Fruit fly (Drosophila melanogaster): ENCODE results near the gene CG12817.

CG12817 gene

DNA sequence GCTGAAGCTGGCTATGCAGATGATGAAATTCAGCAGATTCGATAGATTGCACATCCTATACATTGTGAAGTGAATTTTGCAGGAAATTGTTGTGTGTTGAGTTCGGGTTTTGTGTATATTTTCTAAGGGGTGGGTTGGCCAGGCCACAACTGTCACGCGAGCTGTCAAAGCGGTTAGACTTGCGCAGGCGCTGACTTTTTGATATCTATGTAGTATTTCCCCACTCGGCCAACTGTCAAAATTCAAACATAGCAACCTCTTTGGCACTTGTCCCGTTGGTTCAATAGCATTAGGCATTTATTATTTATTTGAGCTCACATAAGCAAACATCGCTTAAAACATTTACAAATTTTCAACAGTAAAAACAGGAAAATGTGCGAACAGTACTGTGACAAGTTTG lies at the start of gene CG12817, which contains the start of gene CG34107:
CG12817 (minus strand) TSS at position 132 of the 400 bp plus-strand sequence.
CG34107 (plus strand) TSS at position 316 of the 400 bp plus-strand sequence.
- TF ChIP-seq ftz-f1 (GFP tag; optimal IDR thresholded peaks at IDR 0.05) (no peak), pzg (GFP tag; optimal IDR thresholded peaks at IDR 0.05) (peak; percentile 8), Med (GFP tag) (no peak), ewg (GFP tag; optimal IDR thresholded peaks at IDR 0.05) (peak; percentile 89)

DNA sequence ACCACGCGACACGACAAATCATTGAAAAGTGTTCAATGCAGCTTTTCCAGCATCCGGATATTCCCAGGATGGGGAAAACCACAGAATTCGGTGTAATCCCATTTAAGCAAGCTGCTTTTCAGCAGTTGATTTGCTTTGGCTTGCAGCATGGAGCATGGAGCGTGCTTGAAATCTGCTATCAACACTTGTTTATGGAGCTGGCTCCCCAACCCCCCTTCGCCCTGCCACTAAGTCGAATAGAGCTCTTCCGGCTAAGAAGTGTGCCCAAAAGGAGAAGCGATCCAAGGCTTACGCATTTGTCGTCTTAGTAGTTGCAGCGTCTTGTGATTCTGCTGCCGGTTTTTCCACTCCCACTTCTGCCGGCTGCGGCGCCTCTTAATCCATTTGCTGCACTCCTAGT lies 49.8 kb upstream of the CG12817 start:
- TF ChIP-seq Ets65A (GFP tag) (peak; percentile 92), cas (GFP tag; IDR thresholded peaks at IDR 0.05) (no peak)

DNA sequence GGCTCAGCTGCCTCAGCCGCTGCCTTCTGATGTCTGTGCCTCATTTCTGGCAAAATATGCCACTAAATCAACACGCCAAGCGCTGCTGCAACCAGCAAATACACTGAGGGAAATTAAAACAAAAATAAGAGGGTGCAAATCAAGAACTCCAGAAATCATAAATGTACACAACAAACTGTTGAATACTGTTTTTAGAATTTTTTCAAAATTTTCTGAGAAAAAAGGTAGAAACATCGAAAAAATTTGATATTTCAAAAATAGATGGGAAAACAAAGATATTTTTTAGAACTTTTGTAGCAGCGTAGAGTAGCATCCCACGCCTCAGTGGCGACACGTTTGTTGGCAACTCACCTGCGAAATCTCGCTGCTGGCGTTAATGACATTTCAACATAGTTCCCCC lies 48.2 kb upstream of the CG12817 start:
- TF ChIP-seq luna (GFP tag; optimal IDR thresholded peaks at IDR 0.05) = no peak
- no peak for TF ChIP-seq CG4282 (GFP tag; optimal IDR thresholded peaks at IDR 0.05)
- 0 out of 2 replicates have a peak, but pooled peaks have one; percentile 31 for TF ChIP-seq ttk (GFP tag; IDR thresholded peaks at IDR 0.05)
- TF ChIP-seq cato (GFP tag; optimal IDR thresholded peaks at IDR 0.05; ENCODE audit: borderline replicate concordance) = no peak
- no peak for TF ChIP-seq B-H2 (GFP tag; optimal IDR thresholded peaks at IDR 0.05)
- TF ChIP-seq cg (GFP tag; optimal IDR thresholded peaks at IDR 0.05) = no peak
- TF ChIP-seq pan (optimal IDR thresholded peaks at IDR 0.05) = no peak
- no peak for TF ChIP-seq pan (GFP tag; optimal IDR thresholded peaks at IDR 0.05 in 1 of 2, IDR thresholded peaks at IDR 0.05 in 1 of 2)
- no peak for TF ChIP-seq usp (GFP tag; optimal IDR thresholded peaks at IDR 0.05)
- TF ChIP-seq Oaz (GFP tag; IDR thresholded peaks at IDR 0.05) = no peak
- no peak for TF ChIP-seq CG5953 (GFP tag; IDR thresholded peaks at IDR 0.05)
- TF ChIP-seq sens (GFP tag) = peak; percentile 84
- TF ChIP-seq twi (tag; optimal IDR thresholded peaks at IDR 0.05) = no peak
- TF ChIP-seq YL-1 (GFP tag; optimal IDR thresholded peaks at IDR 0.05) = no peak
- no peak for TF ChIP-seq CG17912 (GFP tag; optimal IDR thresholded peaks at IDR 0.05)
- no peak for TF ChIP-seq peb (GFP tag; IDR thresholded peaks at IDR 0.05)
- TF ChIP-seq Nf-YC (tag; optimal IDR thresholded peaks at IDR 0.05) = no peak
- no peak for TF ChIP-seq jing (GFP tag; optimal IDR thresholded peaks at IDR 0.05)
- TF ChIP-seq crc (GFP tag; optimal IDR thresholded peaks at IDR 0.05) = no peak
- TF ChIP-seq nerfin-2 (GFP tag; IDR thresholded peaks at IDR 0.05; ENCODE audit: partially characterized antibody) = no peak
- no peak for TF ChIP-seq toy (GFP tag; IDR thresholded peaks at IDR 0.05)
- TF ChIP-seq ssp (GFP tag; IDR thresholded peaks at IDR 0.05) = 0 out of 2 replicates have a peak, but pooled peaks have one; percentile 11
- no peak for TF ChIP-seq Bdp1 (GFP tag; optimal IDR thresholded peaks at IDR 0.05)
- no peak for TF ChIP-seq CG4854 (GFP tag; optimal IDR thresholded peaks at IDR 0.05)
- TF ChIP-seq ranshi (GFP tag; IDR thresholded peaks at IDR 0.05) = no peak
- TF ChIP-seq CG10431 (GFP tag; optimal IDR thresholded peaks at IDR 0.05) = no peak
- no peak for TF ChIP-seq org-1 (GFP tag; optimal IDR thresholded peaks at IDR 0.05)
- TF ChIP-seq CG11696 (GFP tag; IDR thresholded peaks at IDR 0.05) = no peak
- TF ChIP-seq klu (GFP tag; IDR thresholded peaks at IDR 0.05) = no peak
- no peak for TF ChIP-seq unc-4 (GFP tag; IDR thresholded peaks at IDR 0.05; ENCODE audit: partially characterized antibody)
- no peak for TF ChIP-seq Tbp (GFP tag; optimal IDR thresholded peaks at IDR 0.05)
- no peak for TF ChIP-seq gt (GFP tag; IDR thresholded peaks at IDR 0.05)
- no peak for TF ChIP-seq CG14014 (GFP tag; IDR thresholded peaks at IDR 0.05)
- no peak for TF ChIP-seq kni (GFP tag; optimal IDR thresholded peaks at IDR 0.05)
- TF ChIP-seq CG1024 (GFP tag; IDR thresholded peaks at IDR 0.05) = 0 out of 2 replicates have a peak, but pooled peaks have one; percentile 39
- TF ChIP-seq CG13296 (GFP tag; optimal IDR thresholded peaks at IDR 0.05) = no peak
- no peak for TF ChIP-seq trem (tag; optimal IDR thresholded peaks at IDR 0.05)
- no peak for TF ChIP-seq bowl (GFP tag; IDR thresholded peaks at IDR 0.05)
- TF ChIP-seq caup (GFP tag; optimal IDR thresholded peaks at IDR 0.05; ENCODE audit: severe bottlenecking) = no peak
- TF ChIP-seq Hr3 (GFP tag; optimal IDR thresholded peaks at IDR 0.05) = no peak
- no peak for TF ChIP-seq chn (GFP tag; optimal IDR thresholded peaks at IDR 0.05)
- no peak; the same call in 1 of the 2 replicates for TF ChIP-seq Atf6 (GFP tag; IDR thresholded peaks at IDR 0.05)
- TF ChIP-seq Elba2 (GFP tag; optimal IDR thresholded peaks at IDR 0.05) = no peak
- TF ChIP-seq insv (GFP tag; optimal IDR thresholded peaks at IDR 0.05) = no peak
